Fruit fly (Drosophila melanogaster) whole organism, embryonic: ENCODE data around the gene TFAM.

Experiments
- Asciz ChIP-seq: fragments of 200-800 bp; sonication (Bioruptor generic); optimal IDR thresholded peaks from 2 replicates; lab custom pipeline; 2017; ENCODE audit warnings: missing biosample characterization, mild to moderate bottlenecking, missing genetic modification characterization, missing genetic modification reagents
- CG1024 ChIP-seq: fragments of 200-800 bp; sonication (Bioruptor generic); IDR thresholded peaks from 2 replicates; pipeline ENCODE4 v1.3.6; 2022; ENCODE audit warnings: missing biosample characterization, missing genetic modification characterization
- CG10959 ChIP-seq: fragments of 200-800 bp; sonication (Bioruptor generic); IDR thresholded peaks from 2 replicates; pipeline ENCODE4 v1.3.6; 2022; ENCODE audit warnings: missing biosample characterization, missing genetic modification characterization
- CG11504 ChIP-seq: fragments of 200-800 bp; sonication (Bioruptor generic); optimal IDR thresholded peaks from 3 replicates; lab custom pipeline; 2019; ENCODE audit warnings: missing biosample characterization, mild to moderate bottlenecking, missing genetic modification characterization, moderate library complexity
- CG13894 ChIP-seq: fragments of 200-800 bp; sonication (Bioruptor generic); optimal IDR thresholded peaks from 3 replicates; lab custom pipeline; 2018; ENCODE audit warnings: missing biosample characterization, mild to moderate bottlenecking, missing genetic modification characterization, moderate library complexity
- CG17612 ChIP-seq: fragments of 200-800 bp; sonication (Bioruptor generic); IDR thresholded peaks from 2 replicates; pipeline ENCODE4 v1.3.6; 2022; ENCODE audit warnings: missing biosample characterization, missing genetic modification characterization
- CG17802 ChIP-seq: fragments of 200-800 bp; sonication (Bioruptor generic); optimal IDR thresholded peaks from 2 replicates; lab custom pipeline; 2018; ENCODE audit warnings: missing biosample characterization, mild to moderate bottlenecking, missing genetic modification characterization, moderate library complexity
- CG1792 ChIP-seq: fragments of 200-800 bp; sonication (Bioruptor generic); optimal IDR thresholded peaks from 2 replicates; lab custom pipeline; 2016; ENCODE audit warnings: missing biosample characterization, missing genetic modification characterization
- CG2129 ChIP-seq: fragments of 200-800 bp; sonication (Bioruptor generic); IDR thresholded peaks from 2 replicates; pipeline ENCODE4 v1.3.6; 2022; ENCODE audit warnings: missing biosample characterization, missing genetic modification characterization; ENCODE audit not compliant: partially characterized antibody
- CG31441 ChIP-seq: fragments of 200-800 bp; sonication (Bioruptor generic); IDR thresholded peaks from 2 replicates; pipeline ENCODE4 v1.3.6; 2022; ENCODE audit warnings: missing biosample characterization, missing genetic modification characterization
- CG32532 ChIP-seq: fragments of 200-800 bp; sonication (Bioruptor generic); IDR thresholded peaks from 2 replicates; pipeline ENCODE4 v1.3.6; 2022; ENCODE audit warnings: missing biosample characterization, missing genetic modification characterization
- CG32767 ChIP-seq: fragments of 200-800 bp; sonication (Bioruptor generic); IDR thresholded peaks from 2 replicates; pipeline ENCODE4 v1.3.6; 2022; ENCODE audit warnings: missing biosample characterization, missing genetic modification characterization
- CG4282 ChIP-seq: fragments of 200-800 bp; sonication (Bioruptor generic); optimal IDR thresholded peaks from 2 replicates; lab custom pipeline; 2016; ENCODE audit warnings: missing biosample characterization, missing genetic modification characterization
- CG43689 ChIP-seq: fragments of 200-800 bp; sonication (Bioruptor generic); IDR thresholded peaks from 2 replicates; pipeline ENCODE4 v1.3.6; 2022; ENCODE audit warnings: missing biosample characterization, missing genetic modification characterization
- CG4404 ChIP-seq: fragments of 200-800 bp; sonication (Bioruptor generic); IDR thresholded peaks from 2 replicates; pipeline ENCODE4 v1.3.6; 2022; ENCODE audit warnings: missing biosample characterization, missing genetic modification characterization
- CG6654 ChIP-seq: fragments of 200-800 bp; sonication (Bioruptor generic); optimal IDR thresholded peaks from 2 replicates; lab custom pipeline; 2017; ENCODE audit warnings: missing biosample characterization, mild to moderate bottlenecking, missing genetic modification characterization
- CG7372 ChIP-seq: fragments of 200-800 bp; sonication (Bioruptor generic); IDR thresholded peaks from 2 replicates; pipeline ENCODE4 v1.3.6; 2022; ENCODE audit warnings: missing biosample characterization, missing genetic modification characterization
- CG7786 ChIP-seq: fragments of 200-800 bp; sonication (Bioruptor generic); optimal IDR thresholded peaks from 2 replicates; lab custom pipeline; 2016; ENCODE audit warnings: missing biosample characterization, missing genetic modification characterization
- CG8281 ChIP-seq: fragments of 200-800 bp; sonication (Bioruptor generic); optimal IDR thresholded peaks from 2 replicates; lab custom pipeline; 2018; ENCODE audit warnings: missing biosample characterization, mild to moderate bottlenecking, missing genetic modification characterization, moderate library complexity
- Dll ChIP-seq: fragments of 200-800 bp; sonication (Bioruptor generic); IDR thresholded peaks from 4 replicates; pipeline ENCODE4 v1.3.6; 2022; ENCODE audit warnings: missing biosample characterization, missing genetic modification characterization; ENCODE audit not compliant: partially characterized antibody
- Hand ChIP-seq: fragments of 200-800 bp; sonication (Bioruptor generic); optimal IDR thresholded peaks from 2 replicates; lab custom pipeline; 2017; ENCODE audit warnings: mild to moderate bottlenecking, missing biosample characterization, missing genetic modification reagents, missing genetic modification characterization
- Hr39 ChIP-seq: fragments of >200 bp; optimal IDR thresholded peaks from 2 replicates; lab custom pipeline; 2017
- Hr78 ChIP-seq, 2 experiments: fragments of 200-800 bp in 1 of 2; fragments of >200 bp in 1 of 2; sonication (Bioruptor generic) in 1 of 2; optimal IDR thresholded peaks; 2 replicates each; lab custom pipeline; 2017 to 2019; ENCODE audit warnings: missing biosample characterization in 2 of 2, missing genetic modification characterization in 2 of 2, mild to moderate bottlenecking in 1 of 2, moderate library complexity in 1 of 2
- Med ChIP-seq: fragments of 200-800 bp; sonication (Bioruptor generic); peaks from one replicate; lab custom pipeline; 2016; ENCODE audit warnings: missing biosample characterization, missing genetic modification characterization, mild to moderate bottlenecking, inconsistent platforms, moderate library complexity
- Myb ChIP-seq: fragments of 200-800 bp; sonication (Bioruptor generic); optimal IDR thresholded peaks from 2 replicates; lab custom pipeline; 2016; ENCODE audit warnings: missing biosample characterization, missing genetic modification characterization
- NC2β ChIP-seq: fragments of 200-800 bp; sonication (Bioruptor generic); optimal IDR thresholded peaks from 2 replicates; lab custom pipeline; 2016; ENCODE audit warnings: missing biosample characterization, missing genetic modification characterization
- NfI ChIP-seq: fragments of 200-800 bp; sonication (Bioruptor generic); optimal IDR thresholded peaks from 3 replicates; lab custom pipeline; 2018; ENCODE audit warnings: missing biosample characterization, mild to moderate bottlenecking, missing genetic modification characterization, moderate library complexity
- Pdp1 ChIP-seq, 2 experiments: fragments of 200-800 bp; sonication (Bioruptor generic); optimal IDR thresholded peaks; 3 replicates each; lab custom pipeline; 2016; ENCODE audit warnings: missing biosample characterization in 2 of 2, missing genetic modification characterization in 2 of 2, mild to moderate bottlenecking in 1 of 2, moderate library complexity in 1 of 2
- Sin3A ChIP-seq: fragments of >200 bp; optimal IDR thresholded peaks from 2 replicates; lab custom pipeline; 2018
- Sox100B ChIP-seq: fragments of 200-800 bp; sonication (Bioruptor generic); optimal IDR thresholded peaks from 3 replicates; lab custom pipeline; 2018; ENCODE audit warnings: missing biosample characterization, mild to moderate bottlenecking, missing genetic modification characterization
- cad ChIP-seq: fragments of >200 bp; optimal IDR thresholded peaks from 2 replicates; lab custom pipeline; 2017; ENCODE audit warnings: missing biosample characterization, missing genetic modification characterization
- cg ChIP-seq: fragments of 200-800 bp; sonication (Bioruptor generic); optimal IDR thresholded peaks from 3 replicates; lab custom pipeline; 2019; ENCODE audit warnings: missing biosample characterization, mild to moderate bottlenecking, missing genetic modification characterization, moderate library complexity
- chinmo ChIP-seq: fragments of 200-800 bp; sonication (Bioruptor generic); IDR thresholded peaks from 4 replicates; pipeline ENCODE4 v1.3.6; 2022; ENCODE audit warnings: missing biosample characterization, missing genetic modification characterization; ENCODE audit not compliant: partially characterized antibody
- ci ChIP-seq: fragments of 200-800 bp; sonication (Bioruptor generic); IDR thresholded peaks from 3 replicates; pipeline ENCODE4 v1.3.6; 2022; ENCODE audit warnings: missing biosample characterization, missing genetic modification characterization
- crol ChIP-seq: fragments of 200-800 bp; sonication (Bioruptor generic); IDR thresholded peaks from 2 replicates; pipeline ENCODE4 v1.3.6; 2022; ENCODE audit warnings: missing biosample characterization, missing genetic modification characterization
- dm ChIP-seq: fragments of 200-800 bp; sonication (Bioruptor generic); optimal IDR thresholded peaks from 3 replicates; lab custom pipeline; 2016; ENCODE audit warnings: missing biosample characterization, missing genetic modification characterization
- fru ChIP-seq: fragments of >200 bp; optimal IDR thresholded peaks from 2 replicates; lab custom pipeline; 2017
- fu2 ChIP-seq: fragments of 200-800 bp; sonication (Bioruptor generic); optimal IDR thresholded peaks from 2 replicates; lab custom pipeline; 2016; ENCODE audit warnings: missing biosample characterization, missing genetic modification characterization
- grau ChIP-seq: fragments of 200-800 bp; optimal IDR thresholded peaks from 3 replicates; lab custom pipeline; 2019; ENCODE audit warnings: missing biosample characterization, mild to moderate bottlenecking, missing genetic modification characterization, moderate library complexity
- ham ChIP-seq: fragments of 200-800 bp; sonication (Bioruptor generic); IDR thresholded peaks from 2 replicates; pipeline ENCODE4 v1.3.6; 2022; ENCODE audit warnings: missing biosample characterization, missing genetic modification characterization
- her ChIP-seq: fragments of 200-800 bp; sonication (Bioruptor generic); optimal IDR thresholded peaks from 2 replicates; lab custom pipeline; 2016; ENCODE audit warnings: missing biosample characterization, missing genetic modification characterization
- kah ChIP-seq: fragments of 200-800 bp; sonication (Bioruptor generic); optimal IDR thresholded peaks from 2 replicates; lab custom pipeline; 2018; ENCODE audit warnings: missing biosample characterization, mild to moderate bottlenecking, missing genetic modification characterization
- klu ChIP-seq: fragments of 200-800 bp; sonication (Bioruptor generic); IDR thresholded peaks from 2 replicates; pipeline ENCODE4 v1.3.6; 2022; ENCODE audit warnings: missing biosample characterization, missing genetic modification characterization
- nerfin-2 ChIP-seq: fragments of 200-800 bp; sonication (Bioruptor generic); IDR thresholded peaks from 2 replicates; pipeline ENCODE4 v1.3.6; 2022; ENCODE audit warnings: missing biosample characterization, missing genetic modification characterization; ENCODE audit not compliant: partially characterized antibody
- nom ChIP-seq: fragments of 200-800 bp; sonication (Bioruptor generic); optimal IDR thresholded peaks from 2 replicates; lab custom pipeline; 2017; ENCODE audit warnings: missing biosample characterization, missing genetic modification characterization, mild to moderate bottlenecking, moderate library complexity, missing genetic modification reagents
- pan ChIP-seq, 4 experiments: fragments of >200 bp in 3 of 4; fragments of 200-800 bp in 1 of 4; sonication (Bioruptor generic) in 1 of 4; optimal IDR thresholded peaks in 3 of 4; IDR thresholded peaks in 1 of 4; 2 replicates each; pipeline versions ENCODE4 v1.3.6 to Lab custom; 2017 to 2022; ENCODE audit warnings: missing biosample characterization in 2 of 4, missing genetic modification characterization in 2 of 4, mixed read lengths in 1 of 4
- pita ChIP-seq: fragments of 200-800 bp; sonication (Bioruptor generic); optimal IDR thresholded peaks from 2 replicates; lab custom pipeline; 2017; ENCODE audit warnings: missing biosample characterization, mild to moderate bottlenecking, missing genetic modification characterization
- ro ChIP-seq: fragments of 200-800 bp; sonication (Bioruptor generic); IDR thresholded peaks from 2 replicates; pipeline ENCODE4 v1.3.6; 2022; ENCODE audit warnings: missing biosample characterization, missing genetic modification characterization
- sens-2 ChIP-seq: fragments of 200-800 bp; sonication (Bioruptor generic); IDR thresholded peaks from 2 replicates; pipeline ENCODE4 v1.3.6; 2022; ENCODE audit warnings: missing biosample characterization, missing genetic modification characterization
- sisA ChIP-seq: fragments of 200-800 bp; sonication (Bioruptor generic); IDR thresholded peaks from 2 replicates; pipeline ENCODE4 v1.3.6; 2022; ENCODE audit warnings: missing biosample characterization, missing genetic modification characterization
- sr ChIP-seq: fragments of 200-800 bp; sonication (Bioruptor generic); IDR thresholded peaks from 3 replicates; pipeline ENCODE4 v1.3.6; 2022; ENCODE audit warnings: missing biosample characterization, missing genetic modification characterization

The TFAM gene

DNA sequence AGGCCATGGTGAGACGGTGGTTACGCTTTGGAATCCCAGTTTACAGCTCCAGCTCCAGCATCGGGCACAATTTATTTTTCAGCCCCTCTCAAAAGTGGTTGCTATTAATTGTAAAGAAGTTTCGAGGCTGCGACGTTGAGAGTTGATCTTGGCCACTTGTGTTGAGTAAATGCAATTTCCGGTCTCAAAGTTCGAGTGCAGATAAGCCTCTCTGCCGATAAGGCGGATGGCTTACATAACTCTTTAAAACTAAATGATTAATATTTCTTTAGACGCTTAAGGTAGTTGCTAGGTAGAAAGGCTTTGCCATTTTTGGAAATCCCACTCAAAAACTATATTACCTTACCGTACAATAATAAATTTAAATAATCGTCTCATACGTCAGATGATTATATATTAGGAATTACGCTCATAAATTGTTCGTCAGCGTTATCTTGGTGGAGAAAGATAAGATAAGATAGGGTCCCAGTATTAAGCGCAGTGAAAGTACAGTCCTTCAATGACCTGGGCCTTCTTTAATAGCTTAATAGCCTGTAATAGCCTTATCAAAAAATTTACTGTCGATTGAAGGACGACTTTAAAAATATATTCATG, 28.8 kb upstream of the TFAM start (continued):
- no peak for TF ChIP-seq sr (GFP tag; lab: Robert Waterston, UW)
- TF ChIP-seq Dll (GFP tag; lab: Robert Waterston, UW), result no peak
- TF ChIP-seq klu, result no peak
- 0 out of 2 replicates have a peak, but pooled peaks have one; percentile 12 for TF ChIP-seq sens-2 (GFP tag; lab: Robert Waterston, UW)
- no peak for TF ChIP-seq Sox100B
- no peak for TF ChIP-seq fu2 (GFP tag; lab: Kevin White, UChicago)
- no peak for TF ChIP-seq her
- no peak for TF ChIP-seq CG17802 (tag; lab: Kevin White, UChicago)
- TF ChIP-seq kah (GFP tag; lab: Kevin White, UChicago), result no peak
- no peak for TF ChIP-seq NC2β (GFP tag; lab: Kevin White, UChicago)
- TF ChIP-seq Sin3A (lab: Kevin White, UChicago), result no peak
- no peak for TF ChIP-seq dm
- TF ChIP-seq Myb, result no peak
- TF ChIP-seq cad, result no peak
- TF ChIP-seq nom, result peak; percentile 51
- TF ChIP-seq CG1792 (GFP tag; lab: Kevin White, UChicago), result no peak
- TF ChIP-seq ci (GFP tag; lab: Robert Waterston, UW), result peak; percentile 13; the same call in 1 of the 3 replicates
- no peak for TF ChIP-seq fru (lab: Kevin White, UChicago)

DNA sequence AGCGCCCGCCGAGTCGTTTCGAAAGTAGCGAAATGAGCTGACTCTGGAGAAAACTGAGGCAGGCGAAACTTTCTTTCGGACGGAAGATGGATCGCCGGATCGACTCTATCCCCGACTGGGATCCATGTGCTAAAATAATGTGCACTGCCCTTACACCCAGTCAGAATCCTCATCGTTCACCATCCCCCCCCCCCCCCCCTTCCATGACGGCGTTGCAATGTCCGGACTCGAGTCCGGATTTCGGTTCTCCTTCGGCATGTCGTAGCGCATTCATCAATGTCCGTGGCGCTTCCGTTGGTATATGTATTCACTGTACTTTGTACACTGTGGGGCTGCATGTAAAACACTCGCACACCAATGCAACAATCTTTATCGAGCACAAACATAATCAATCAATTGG, 28.3 kb upstream of the TFAM start:
- TF ChIP-seq Hand (GFP tag; lab: Kevin White, UChicago) (no peak), nerfin-2 (GFP tag; lab: Robert Waterston, UW) (no peak), CG8281 (tag; lab: Kevin White, UChicago) (no peak), CG11504 (no peak), chinmo (GFP tag; lab: Robert Waterston, UW) (0 out of 4 replicates have a peak, but pooled peaks have one; percentile 24), Med (peak; percentile 9), NfI (no peak), CG7372 (GFP tag; lab: Robert Waterston, UW) (no peak), CG4282 (GFP tag; lab: Kevin White, UChicago) (no peak), sisA (GFP tag; lab: Robert Waterston, UW) (no peak), ro (GFP tag; lab: Robert Waterston, UW) (no peak), CG7786 (GFP tag; lab: Kevin White, UChicago) (no peak), crol (GFP tag; lab: Robert Waterston, UW) (peak; percentile 35; the same call in 1 of the 2 replicates), Myb (no peak), Hr39 (lab: Kevin White, UChicago) (peak; percentile 45), grau (tag; lab: Kevin White, UChicago) (peak; percentile 38), cg (peak; percentile 20), CG10959 (GFP tag; lab: Robert Waterston, UW) (no peak), CG43689 (no peak), CG6654 (GFP tag; lab: Kevin White, UChicago) (no peak), ham (GFP tag; lab: Robert Waterston, UW) (no peak), CG32767 (GFP tag; lab: Robert Waterston, UW) (no peak)
- TF ChIP-seq, all 482 proteins: peak for 6

- TF ChIP-seq CG1024 (GFP tag; lab: Robert Waterston, UW) (no peak), pan (optimal IDR thresholded peaks at IDR 0.05; lab: Kevin White, UChicago) (no peak), pan (GFP tag; optimal IDR thresholded peaks at IDR 0.05 in 1 of 2, IDR thresholded peaks at IDR 0.05 in 1 of 2) (no peak), CG13894 (tag; lab: Kevin White, UChicago) (peak; percentile 31), pita (no peak), CG31441 (GFP tag; lab: Robert Waterston, UW) (no peak), Hr78 (GFP tag; optimal IDR thresholded peaks at IDR 0.05; lab: Kevin White, UChicago) (no peak), CG2129 (GFP tag; lab: Robert Waterston, UW) (no peak), CG17612 (GFP tag; lab: Robert Waterston, UW) (no peak), CG32532 (GFP tag; lab: Robert Waterston, UW) (peak; percentile 24; the same call in 1 of the 2 replicates), Asciz (GFP tag; lab: Kevin White, UChicago) (no peak), CG4404 (no peak), Pdp1 (GFP tag; optimal IDR thresholded peaks at IDR 0.05; lab: Kevin White, UChicago) (peak in 1 of 2 experiments; percentile 10)
These were observed 27.3 kb upstream of the TFAM start for dm6 chr3R:20604078-20604477.
